Fruit fly (Drosophila melanogaster) whole organism, embryonic: Measurements from ENCODE around the gene Ugt37C2.

Source experiments
- CG10209 ChIP-seq: fragments of 200-800 bp; sonication (Bioruptor generic); optimal IDR thresholded peaks from 3 replicates; lab custom pipeline; 2017; ENCODE audit warnings: missing biosample characterization, mild to moderate bottlenecking, missing genetic modification characterization, missing genetic modification reagents
- CG10366 ChIP-seq: fragments of 200-800 bp; sonication (Bioruptor generic); IDR thresholded peaks from 2 replicates; pipeline ENCODE4 v1.3.6; 2022; ENCODE audit warnings: missing biosample characterization, missing genetic modification characterization
- CG11093 ChIP-seq: fragments of 200-800 bp; sonication (Bioruptor generic); IDR thresholded peaks from 3 replicates; pipeline ENCODE4 v1.3.6; 2022; ENCODE audit warnings: missing biosample characterization, missing genetic modification characterization
- CG12236 ChIP-seq: fragments of 200-800 bp; sonication (Bioruptor generic); optimal IDR thresholded peaks from 2 replicates; lab custom pipeline; 2016; ENCODE audit warnings: missing biosample characterization, missing genetic modification characterization
- CG12769 ChIP-seq: fragments of 200-800 bp; sonication (Bioruptor generic); optimal IDR thresholded peaks from 2 replicates; lab custom pipeline; 2019; ENCODE audit warnings: missing biosample characterization, mild to moderate bottlenecking, missing genetic modification characterization, moderate library complexity
- CG14441 ChIP-seq: fragments of 200-800 bp; sonication (Bioruptor generic); IDR thresholded peaks from 2 replicates; pipeline ENCODE4 v1.3.6; 2022; ENCODE audit warnings: missing biosample characterization, missing genetic modification characterization
- CG15269 ChIP-seq: fragments of 200-800 bp; sonication (Bioruptor generic); optimal IDR thresholded peaks from 2 replicates; lab custom pipeline; 2018; ENCODE audit warnings: missing biosample characterization, mild to moderate bottlenecking, missing genetic modification characterization, moderate library complexity
- CG1603 ChIP-seq: fragments of 200-800 bp; sonication (Bioruptor generic); optimal IDR thresholded peaks from 2 replicates; lab custom pipeline; 2019; ENCODE audit warnings: missing biosample characterization, mild to moderate bottlenecking, missing genetic modification characterization, moderate library complexity
- CG1647 ChIP-seq: fragments of 200-800 bp; sonication (Bioruptor generic); optimal IDR thresholded peaks from 3 replicates; lab custom pipeline; 2016; ENCODE audit warnings: missing biosample characterization, missing genetic modification characterization
- CG1792 ChIP-seq: fragments of 200-800 bp; sonication (Bioruptor generic); optimal IDR thresholded peaks from 2 replicates; lab custom pipeline; 2016; ENCODE audit warnings: missing biosample characterization, missing genetic modification characterization
- CG2120 ChIP-seq: fragments of 200-800 bp; sonication (Bioruptor generic); optimal IDR thresholded peaks from 3 replicates; lab custom pipeline; 2016; ENCODE audit warnings: missing biosample characterization, missing genetic modification characterization
- CG3726 ChIP-seq: fragments of 200-800 bp; sonication (Bioruptor generic); IDR thresholded peaks from 3 replicates; pipeline ENCODE4, ENCODE4 v1.3.6; 2022; ENCODE audit warnings: missing biosample characterization, missing genetic modification characterization
- CG4820 ChIP-seq: fragments of 200-800 bp; sonication (Bioruptor generic); optimal IDR thresholded peaks from 3 replicates; lab custom pipeline; 2016; ENCODE audit warnings: missing biosample characterization, missing genetic modification characterization
- CG6791 ChIP-seq: fragments of 200-800 bp; sonication (Bioruptor generic); IDR thresholded peaks from 3 replicates; pipeline ENCODE4 v1.3.6; 2022; ENCODE audit warnings: missing biosample characterization, missing genetic modification characterization; ENCODE audit not compliant: partially characterized antibody
- CG7839 ChIP-seq: fragments of 200-800 bp; sonication (Bioruptor generic); optimal IDR thresholded peaks from 3 replicates; lab custom pipeline; 2018; ENCODE audit warnings: missing biosample characterization, mild to moderate bottlenecking, missing genetic modification characterization, moderate library complexity
- Dad ChIP-seq: fragments of 200-800 bp; sonication (Bioruptor generic); optimal IDR thresholded peaks from 3 replicates; lab custom pipeline; 2016; ENCODE audit warnings: missing biosample characterization, missing genetic modification characterization
- E2f1 ChIP-seq: fragments of 200-800 bp; sonication (Bioruptor generic); IDR thresholded peaks from 2 replicates; pipeline ENCODE4 v1.3.6; 2022; ENCODE audit warnings: missing biosample characterization, missing genetic modification characterization
- Ets65A ChIP-seq: fragments of 200-800 bp; sonication (Bioruptor generic); peaks from one replicate; lab custom pipeline; 2016; ENCODE audit warnings: missing biosample characterization, missing genetic modification characterization
- Fer3 ChIP-seq: fragments of 200-800 bp; sonication (Bioruptor generic); optimal IDR thresholded peaks from 2 replicates; lab custom pipeline; 2018; ENCODE audit warnings: missing biosample characterization, mild to moderate bottlenecking, missing genetic modification characterization, moderate library complexity
- HHEX ChIP-seq: fragments of 200-800 bp; sonication (Bioruptor generic); optimal IDR thresholded peaks from 3 replicates; lab custom pipeline; 2017; ENCODE audit warnings: missing biosample characterization, mild to moderate bottlenecking, missing genetic modification characterization, missing genetic modification reagents
- Hr3 ChIP-seq: fragments of 200-800 bp; sonication (Bioruptor generic); optimal IDR thresholded peaks from 3 replicates; lab custom pipeline; 2016; ENCODE audit warnings: missing biosample characterization, missing genetic modification characterization
- Lhr ChIP-seq: fragments of 200-800 bp; sonication (Bioruptor generic); optimal IDR thresholded peaks from 3 replicates; lab custom pipeline; 2017; ENCODE audit warnings: mild to moderate bottlenecking, missing biosample characterization, missing genetic modification reagents, missing genetic modification characterization
- Med ChIP-seq: fragments of 200-800 bp; sonication (Bioruptor generic); peaks from one replicate; lab custom pipeline; 2016; ENCODE audit warnings: missing biosample characterization, missing genetic modification characterization, mild to moderate bottlenecking, inconsistent platforms, moderate library complexity
- Meics ChIP-seq: fragments of 200-800 bp; sonication (Bioruptor generic); optimal IDR thresholded peaks from 2 replicates; lab custom pipeline; 2017; ENCODE audit warnings: missing biosample characterization, mild to moderate bottlenecking, missing genetic modification characterization
- NFAT ChIP-seq: fragments of 200-800 bp; sonication (Bioruptor generic); IDR thresholded peaks from 2 replicates; pipeline ENCODE4 v1.3.6; 2022; ENCODE audit warnings: missing biosample characterization, missing genetic modification characterization
- Oli ChIP-seq: fragments of 200-800 bp; sonication (Bioruptor generic); optimal IDR thresholded peaks from 2 replicates; lab custom pipeline; 2018; ENCODE audit warnings: missing biosample characterization, mild to moderate bottlenecking, missing genetic modification characterization, moderate library complexity
- Ptx1 ChIP-seq: fragments of 200-800 bp; sonication (Bioruptor generic); IDR thresholded peaks from 2 replicates; pipeline ENCODE4 v1.3.6; 2022; ENCODE audit warnings: missing biosample characterization, missing genetic modification characterization
- Sox100B ChIP-seq: fragments of 200-800 bp; sonication (Bioruptor generic); optimal IDR thresholded peaks from 3 replicates; lab custom pipeline; 2018; ENCODE audit warnings: missing biosample characterization, mild to moderate bottlenecking, missing genetic modification characterization
- Sox102F ChIP-seq: fragments of 200-800 bp; sonication (Bioruptor generic); optimal IDR thresholded peaks from 2 replicates; lab custom pipeline; 2018; ENCODE audit warnings: missing biosample characterization, mild to moderate bottlenecking, missing genetic modification characterization, moderate library complexity
- Trl ChIP-seq, 3 experiments: fragments of >200 bp in 2 of 3; fragments of 200-800 bp in 1 of 3; sonication (Bioruptor generic) in 1 of 3; optimal IDR thresholded peaks; 2 replicates in 1 of 3; 3 replicates in 2 of 3; lab custom pipeline; 2016 to 2017; ENCODE audit warnings: missing biosample characterization in 1 of 3, missing genetic modification characterization in 1 of 3
- chm ChIP-seq: fragments of 200-800 bp; sonication (Bioruptor generic); IDR thresholded peaks from 2 replicates; pipeline ENCODE4 v1.3.6; 2022; ENCODE audit warnings: missing biosample characterization, missing genetic modification characterization
- dm ChIP-seq: fragments of 200-800 bp; sonication (Bioruptor generic); optimal IDR thresholded peaks from 3 replicates; lab custom pipeline; 2016; ENCODE audit warnings: missing biosample characterization, missing genetic modification characterization
- dysf ChIP-seq: fragments of 200-800 bp; sonication (Bioruptor generic); IDR thresholded peaks from 3 replicates; pipeline ENCODE4 v1.3.6; 2022; ENCODE audit warnings: missing biosample characterization, missing genetic modification characterization
- emc ChIP-seq: fragments of 200-800 bp; sonication (Bioruptor generic); optimal IDR thresholded peaks from 2 replicates; lab custom pipeline; 2016; ENCODE audit warnings: missing biosample characterization, missing genetic modification characterization
- eve ChIP-seq, 2 experiments: fragments of >200 bp; optimal IDR thresholded peaks; 2 replicates each; lab custom pipeline; 2017; ENCODE audit warnings: missing biosample characterization in 2 of 2, missing genetic modification characterization in 2 of 2
- ftz-f1 ChIP-seq: fragments of 200-800 bp; sonication (Bioruptor generic); optimal IDR thresholded peaks from 2 replicates; lab custom pipeline; 2016; ENCODE audit warnings: missing biosample characterization, missing genetic modification characterization
- gem ChIP-seq: fragments of 200-800 bp; sonication (Bioruptor generic); optimal IDR thresholded peaks from 2 replicates; lab custom pipeline; 2019; ENCODE audit warnings: missing biosample characterization, mild to moderate bottlenecking, missing genetic modification characterization, moderate library complexity
- h ChIP-seq: fragments of >200 bp; optimal IDR thresholded peaks from 2 replicates; lab custom pipeline; 2017
- insv ChIP-seq, 2 experiments: fragments of 200-800 bp; sonication (Bioruptor generic); optimal IDR thresholded peaks; 3 replicates each; lab custom pipeline; 2016 to 2018; ENCODE audit warnings: missing biosample characterization in 2 of 2, missing genetic modification characterization in 2 of 2
- luna ChIP-seq: fragments of 200-800 bp; sonication (Bioruptor generic); optimal IDR thresholded peaks from 2 replicates; lab custom pipeline; 2016; ENCODE audit warnings: missing biosample characterization, missing genetic modification characterization
- mam ChIP-seq: fragments of 200-800 bp; sonication (Bioruptor generic); optimal IDR thresholded peaks from 3 replicates; lab custom pipeline; 2016; ENCODE audit warnings: missing biosample characterization, missing genetic modification characterization
- otp ChIP-seq: fragments of 200-800 bp; sonication (Bioruptor generic); IDR thresholded peaks from 3 replicates; pipeline ENCODE4, ENCODE4 v1.3.6; 2022; ENCODE audit warnings: missing biosample characterization, missing genetic modification characterization
- ranshi ChIP-seq: fragments of 200-800 bp; sonication (Bioruptor generic); IDR thresholded peaks from 2 replicates; pipeline ENCODE4 v1.3.6; 2022; ENCODE audit warnings: missing biosample characterization, missing genetic modification characterization
- sd ChIP-seq: fragments of 200-800 bp; sonication (Bioruptor generic); optimal IDR thresholded peaks from 3 replicates; lab custom pipeline; 2018; ENCODE audit warnings: missing biosample characterization, mild to moderate bottlenecking, missing genetic modification characterization, moderate library complexity
- seq ChIP-seq: fragments of 200-800 bp; sonication (Bioruptor generic); IDR thresholded peaks from 2 replicates; pipeline ENCODE4 v1.3.6; 2022; ENCODE audit warnings: missing biosample characterization, missing genetic modification characterization
- sisA ChIP-seq: fragments of 200-800 bp; sonication (Bioruptor generic); IDR thresholded peaks from 2 replicates; pipeline ENCODE4 v1.3.6; 2022; ENCODE audit warnings: missing biosample characterization, missing genetic modification characterization
- sug ChIP-seq: fragments of 200-800 bp; optimal IDR thresholded peaks from 2 replicates; lab custom pipeline; 2019; ENCODE audit warnings: missing biosample characterization, mild to moderate bottlenecking, missing genetic modification characterization, moderate library complexity
- unpg ChIP-seq: fragments of 200-800 bp; sonication (Bioruptor generic); optimal IDR thresholded peaks from 3 replicates; lab custom pipeline; 2018; ENCODE audit warnings: missing biosample characterization, mild to moderate bottlenecking, missing genetic modification characterization, moderate library complexity
- zen ChIP-seq: fragments of 200-800 bp; sonication (Bioruptor generic); optimal IDR thresholded peaks from 3 replicates; lab custom pipeline; 2018; ENCODE audit warnings: missing biosample characterization, mild to moderate bottlenecking, missing genetic modification characterization, moderate library complexity

The Ugt37C2 gene

dm6 chr2L:16817421-16818101, 23.6 kb downstream of the Ugt37C2 start:
- peak; percentile 45 for TF ChIP-seq CG12769 (tag; lab: Kevin White, UChicago)
- TF ChIP-seq ranshi (GFP tag; lab: Robert Waterston, UW), result peak; percentile 13; the same call in 1 of the 2 replicates
- peak; percentile 36 for TF ChIP-seq CG7839 (tag; lab: Kevin White, UChicago)
- TF ChIP-seq sug (tag; lab: Kevin White, UChicago), result peak; percentile 37
- TF ChIP-seq unpg, result peak; percentile 28
- TF ChIP-seq sd, result peak; percentile 86
- TF ChIP-seq Hr3 (GFP tag; lab: Kevin White, UChicago), result peak; percentile 3
- peak; percentile 36 for TF ChIP-seq gem
- no peak for TF ChIP-seq HHEX (GFP tag; lab: Kevin White, UChicago)
- TF ChIP-seq otp (GFP tag; lab: Robert Waterston, UW), result peak; percentile 52; the same call in 1 of the 3 replicates
- TF ChIP-seq NFAT (GFP tag; lab: Robert Waterston, UW), result peak; percentile 32; the same call in 1 of the 2 replicates
- no peak for TF ChIP-seq CG11093
- peak; percentile 5 for TF ChIP-seq CG4820 (GFP tag; lab: Kevin White, UChicago)
- peak; percentile 49 for TF ChIP-seq CG15269 (tag; lab: Kevin White, UChicago)
- peak; percentile 76 to 97 for TF ChIP-seq insv (GFP tag; optimal IDR thresholded peaks at IDR 0.05; lab: Kevin White, UChicago)
- no peak for TF ChIP-seq emc
- peak; percentile 43; the same call in 1 of the 2 replicates for TF ChIP-seq CG14441 (GFP tag; lab: Robert Waterston, UW)
- TF ChIP-seq chm (GFP tag; lab: Robert Waterston, UW), result peak; percentile 18; the same call in 1 of the 2 replicates
- no peak for TF ChIP-seq CG12236 (GFP tag; lab: Kevin White, UChicago)
- TF ChIP-seq Med (GFP tag; lab: Kevin White, UChicago), result peak; percentile 91
- peak; percentile 37 for TF ChIP-seq mam (GFP tag; lab: Kevin White, UChicago)
- TF ChIP-seq CG2120, result peak; percentile 63
- peak; percentile 32 for TF ChIP-seq Sox102F (GFP tag; lab: Kevin White, UChicago)
- TF ChIP-seq CG1647 (GFP tag; lab: Kevin White, UChicago), result no peak
- peak; percentile 8 for TF ChIP-seq CG1792 (GFP tag; lab: Kevin White, UChicago)
- no peak for TF ChIP-seq Lhr (GFP tag; lab: Kevin White, UChicago)
- TF ChIP-seq Sox100B (GFP tag; lab: Kevin White, UChicago), result no peak
- no peak for TF ChIP-seq eve (GFP tag; optimal IDR thresholded peaks at IDR 0.05; lab: Kevin White, UChicago)
- TF ChIP-seq ftz-f1 (GFP tag; lab: Kevin White, UChicago), result peak; percentile 13
- peak; percentile 6; the same call in 1 of the 2 replicates for TF ChIP-seq sisA (GFP tag; lab: Robert Waterston, UW)
- no peak for TF ChIP-seq dm (GFP tag; lab: Kevin White, UChicago)
- TF ChIP-seq Oli (tag; lab: Kevin White, UChicago), result peak; percentile 16
- peak; percentile 6 for TF ChIP-seq luna (GFP tag; lab: Kevin White, UChicago)
- TF ChIP-seq Fer3 (tag; lab: Kevin White, UChicago), result peak; percentile 35
- peak; percentile 48 for TF ChIP-seq Ptx1 (GFP tag; lab: Robert Waterston, UW)
- TF ChIP-seq CG10366 (GFP tag; lab: Robert Waterston, UW), result peak; percentile 30; the same call in 1 of the 2 replicates
- TF ChIP-seq Trl (optimal IDR thresholded peaks at IDR 0.05; lab: Kevin White, UChicago), result peak; percentile 30 to 37
- TF ChIP-seq Trl (GFP tag; optimal IDR thresholded peaks at IDR 0.05; lab: Kevin White, UChicago), result no peak
- no peak for TF ChIP-seq Meics (GFP tag; lab: Kevin White, UChicago)
- TF ChIP-seq CG10209 (GFP tag; lab: Kevin White, UChicago), result peak; percentile 10
- TF ChIP-seq zen (tag; lab: Kevin White, UChicago), result peak; percentile 15
- TF ChIP-seq Ets65A (GFP tag; lab: Kevin White, UChicago), result peak; percentile 94
- no peak for TF ChIP-seq h (lab: Kevin White, UChicago)
- peak; percentile 26; the same call in 1 of the 2 replicates for TF ChIP-seq E2f1
- TF ChIP-seq seq, result 0 out of 2 replicates have a peak, but pooled peaks have one; percentile 30
- peak; percentile 40 for TF ChIP-seq CG1603 (tag; lab: Kevin White, UChicago)
- no peak for TF ChIP-seq CG3726 (GFP tag; lab: Robert Waterston, UW)
- TF ChIP-seq dysf, result peak; percentile 59; the same call in 2 of the 3 replicates
- TF ChIP-seq CG6791 (GFP tag; lab: Robert Waterston, UW), result 0 out of 3 replicates have a peak, but pooled peaks have one; percentile 23
- TF ChIP-seq Dad (GFP tag; lab: Kevin White, UChicago), result peak; percentile 38
